Fruit fly (Drosophila melanogaster) whole organism, embryonic: ENCODE results near the gene Dsor1.

Experiments
- Adf1 ChIP-seq: fragments of 200-800 bp; sonication (Bioruptor generic); IDR thresholded peaks from 2 replicates; pipeline ENCODE4 v1.3.6; 2022; ENCODE audit warnings: missing biosample characterization, missing genetic modification characterization
- Aef1 ChIP-seq: fragments of 200-800 bp; sonication (Bioruptor generic); IDR thresholded peaks from 3 replicates; pipeline ENCODE4 v1.3.6; 2022; ENCODE audit warnings: missing biosample characterization, missing genetic modification characterization
- Blimp-1 ChIP-seq: fragments of 200-800 bp; sonication (Bioruptor generic); optimal IDR thresholded peaks from 3 replicates; lab custom pipeline; 2018; ENCODE audit warnings: missing biosample characterization, missing genetic modification characterization, mild to moderate bottlenecking, moderate library complexity, missing genetic modification reagents
- CG11398 ChIP-seq: fragments of 200-800 bp; sonication (Bioruptor generic); optimal IDR thresholded peaks from 2 replicates; lab custom pipeline; 2016; ENCODE audit warnings: missing biosample characterization, missing genetic modification characterization
- CG11723 ChIP-seq: fragments of 200-800 bp; sonication (Bioruptor generic); optimal IDR thresholded peaks from 2 replicates; lab custom pipeline; 2017; ENCODE audit warnings: missing biosample characterization, mild to moderate bottlenecking, missing genetic modification characterization
- CG12659 ChIP-seq: fragments of 200-800 bp; sonication (Bioruptor generic); optimal IDR thresholded peaks from 3 replicates; lab custom pipeline; 2017; ENCODE audit warnings: mild to moderate bottlenecking, missing biosample characterization, missing genetic modification reagents, missing genetic modification characterization
- CG15011 ChIP-seq: fragments of 200-800 bp; sonication (Bioruptor generic); optimal IDR thresholded peaks from 3 replicates; lab custom pipeline; 2018; ENCODE audit warnings: missing biosample characterization, mild to moderate bottlenecking, missing genetic modification characterization
- CG18619 ChIP-seq: fragments of 200-800 bp; sonication (Bioruptor generic); optimal IDR thresholded peaks from 3 replicates; lab custom pipeline; 2017; ENCODE audit warnings: missing biosample characterization, mild to moderate bottlenecking, missing genetic modification characterization
- CG2120 ChIP-seq: fragments of 200-800 bp; sonication (Bioruptor generic); optimal IDR thresholded peaks from 3 replicates; lab custom pipeline; 2016; ENCODE audit warnings: missing biosample characterization, missing genetic modification characterization
- CG2678 ChIP-seq: fragments of 200-800 bp; sonication (Bioruptor generic); optimal IDR thresholded peaks from 3 replicates; lab custom pipeline; 2019; ENCODE audit warnings: missing biosample characterization, mild to moderate bottlenecking, missing genetic modification characterization, moderate library complexity
- CG34224 ChIP-seq: fragments of 200-800 bp; sonication (Bioruptor generic); IDR thresholded peaks from 3 replicates; pipeline ENCODE4 v1.3.6; 2022; ENCODE audit warnings: missing biosample characterization, missing genetic modification characterization; ENCODE audit not compliant: partially characterized antibody
- CG7556 ChIP-seq: fragments of 200-800 bp; sonication (Bioruptor generic); optimal IDR thresholded peaks from 2 replicates; lab custom pipeline; 2017; ENCODE audit warnings: missing biosample characterization, mild to moderate bottlenecking, missing genetic modification characterization
- CG9932 ChIP-seq: fragments of 200-800 bp; sonication (Bioruptor generic); IDR thresholded peaks from 2 replicates; pipeline ENCODE4 v1.3.6; 2022; ENCODE audit warnings: missing biosample characterization, missing genetic modification characterization
- Dref ChIP-seq: fragments of 200-800 bp; sonication (Bioruptor generic); IDR thresholded peaks from 2 replicates; pipeline ENCODE4 v1.3.6; 2022; ENCODE audit warnings: missing biosample characterization, missing genetic modification characterization
- E2f2 ChIP-seq: fragments of 200-800 bp; sonication (Bioruptor generic); IDR thresholded peaks from 2 replicates; pipeline ENCODE4 v1.3.6; 2022; ENCODE audit warnings: missing biosample characterization, missing genetic modification characterization
- Gsc ChIP-seq: fragments of 200-800 bp; sonication (Bioruptor generic); IDR thresholded peaks from 2 replicates; pipeline ENCODE4 v1.3.6; 2022; ENCODE audit warnings: missing biosample characterization, missing genetic modification characterization
- HHEX ChIP-seq: fragments of 200-800 bp; sonication (Bioruptor generic); optimal IDR thresholded peaks from 3 replicates; lab custom pipeline; 2017; ENCODE audit warnings: missing biosample characterization, mild to moderate bottlenecking, missing genetic modification characterization, missing genetic modification reagents
- Hmr ChIP-seq: fragments of 200-800 bp; sonication (Bioruptor generic); optimal IDR thresholded peaks from 3 replicates; lab custom pipeline; 2017; ENCODE audit warnings: mild to moderate bottlenecking, missing biosample characterization, missing genetic modification reagents, missing genetic modification characterization
- Hr3 ChIP-seq: fragments of 200-800 bp; sonication (Bioruptor generic); optimal IDR thresholded peaks from 3 replicates; lab custom pipeline; 2016; ENCODE audit warnings: missing biosample characterization, missing genetic modification characterization
- Med ChIP-seq: fragments of 200-800 bp; sonication (Bioruptor generic); peaks from one replicate; lab custom pipeline; 2016; ENCODE audit warnings: missing biosample characterization, missing genetic modification characterization, mild to moderate bottlenecking, inconsistent platforms, moderate library complexity
- Meics ChIP-seq: fragments of 200-800 bp; sonication (Bioruptor generic); optimal IDR thresholded peaks from 2 replicates; lab custom pipeline; 2017; ENCODE audit warnings: missing biosample characterization, mild to moderate bottlenecking, missing genetic modification characterization
- NC2α ChIP-seq: fragments of 200-800 bp; sonication (Bioruptor generic); optimal IDR thresholded peaks from 2 replicates; lab custom pipeline; 2016; ENCODE audit warnings: missing biosample characterization, missing genetic modification characterization
- PHDP ChIP-seq: fragments of 200-800 bp; sonication (Bioruptor generic); optimal IDR thresholded peaks from 3 replicates; lab custom pipeline; 2018; ENCODE audit warnings: missing biosample characterization, mild to moderate bottlenecking, missing genetic modification characterization, moderate library complexity
- Pdp1 ChIP-seq, 2 experiments: fragments of 200-800 bp; sonication (Bioruptor generic); optimal IDR thresholded peaks; 3 replicates each; lab custom pipeline; 2016; ENCODE audit warnings: missing biosample characterization in 2 of 2, missing genetic modification characterization in 2 of 2, mild to moderate bottlenecking in 1 of 2, moderate library complexity in 1 of 2
- Scr ChIP-seq: fragments of 200-800 bp; sonication (Bioruptor generic); IDR thresholded peaks from 2 replicates; pipeline ENCODE4 v1.3.6; 2022; ENCODE audit warnings: missing biosample characterization, missing genetic modification characterization; ENCODE audit not compliant: partially characterized antibody
- az2 ChIP-seq: fragments of 200-800 bp; sonication (Bioruptor generic); optimal IDR thresholded peaks from 3 replicates; lab custom pipeline; 2016; ENCODE audit warnings: missing biosample characterization, missing genetic modification characterization
- btn ChIP-seq: fragments of 200-800 bp; sonication (Bioruptor generic); optimal IDR thresholded peaks from 2 replicates; lab custom pipeline; 2016; ENCODE audit warnings: missing biosample characterization, missing genetic modification characterization
- cato ChIP-seq: fragments of 200-800 bp; sonication (Bioruptor generic); optimal IDR thresholded peaks from 2 replicates; lab custom pipeline; 2016; ENCODE audit warnings: missing biosample characterization, missing genetic modification characterization, borderline replicate concordance
- chinmo ChIP-seq: fragments of 200-800 bp; sonication (Bioruptor generic); IDR thresholded peaks from 4 replicates; pipeline ENCODE4 v1.3.6; 2022; ENCODE audit warnings: missing biosample characterization, missing genetic modification characterization; ENCODE audit not compliant: partially characterized antibody
- crol ChIP-seq: fragments of 200-800 bp; sonication (Bioruptor generic); IDR thresholded peaks from 2 replicates; pipeline ENCODE4 v1.3.6; 2022; ENCODE audit warnings: missing biosample characterization, missing genetic modification characterization
- grau ChIP-seq: fragments of 200-800 bp; optimal IDR thresholded peaks from 3 replicates; lab custom pipeline; 2019; ENCODE audit warnings: missing biosample characterization, mild to moderate bottlenecking, missing genetic modification characterization, moderate library complexity
- gro ChIP-seq: fragments of 200-800 bp; sonication (Bioruptor generic); optimal IDR thresholded peaks from 2 replicates; lab custom pipeline; 2016; ENCODE audit warnings: missing biosample characterization, missing genetic modification characterization
- hbn ChIP-seq: fragments of 200-800 bp; sonication (Bioruptor generic); IDR thresholded peaks from 2 replicates; pipeline ENCODE4 v1.3.6; 2022; ENCODE audit warnings: missing biosample characterization, missing genetic modification characterization; ENCODE audit not compliant: partially characterized antibody
- her ChIP-seq: fragments of 200-800 bp; sonication (Bioruptor generic); optimal IDR thresholded peaks from 2 replicates; lab custom pipeline; 2016; ENCODE audit warnings: missing biosample characterization, missing genetic modification characterization
- hkb ChIP-seq, 2 experiments: fragments of 200-800 bp in 1 of 2; fragments of >200 bp in 1 of 2; sonication (Bioruptor generic) in 1 of 2; IDR thresholded peaks in 1 of 2; optimal IDR thresholded peaks in 1 of 2; 2 replicates each; pipeline versions ENCODE4 v1.3.6 to Lab custom; 2017 to 2022; ENCODE audit warnings: missing biosample characterization in 1 of 2, missing genetic modification characterization in 1 of 2
- insv ChIP-seq, 2 experiments: fragments of 200-800 bp; sonication (Bioruptor generic); optimal IDR thresholded peaks; 3 replicates each; lab custom pipeline; 2016 to 2018; ENCODE audit warnings: missing biosample characterization in 2 of 2, missing genetic modification characterization in 2 of 2
- ken ChIP-seq: fragments of 200-800 bp; sonication (Bioruptor generic); IDR thresholded peaks from 3 replicates; pipeline ENCODE4 v1.3.6; 2022; ENCODE audit warnings: missing biosample characterization, missing genetic modification characterization
- onecut ChIP-seq: fragments of 200-800 bp; sonication (Bioruptor generic); IDR thresholded peaks from 2 replicates; pipeline ENCODE4 v1.3.6; 2022; ENCODE audit warnings: missing biosample characterization, missing genetic modification characterization
- pita ChIP-seq: fragments of 200-800 bp; sonication (Bioruptor generic); optimal IDR thresholded peaks from 2 replicates; lab custom pipeline; 2017; ENCODE audit warnings: missing biosample characterization, mild to moderate bottlenecking, missing genetic modification characterization
- row ChIP-seq: fragments of 200-800 bp; sonication (Bioruptor generic); IDR thresholded peaks from 3 replicates; pipeline ENCODE4 v1.3.6; 2022; ENCODE audit warnings: missing biosample characterization, missing genetic modification characterization
- sd ChIP-seq: fragments of 200-800 bp; sonication (Bioruptor generic); optimal IDR thresholded peaks from 3 replicates; lab custom pipeline; 2018; ENCODE audit warnings: missing biosample characterization, mild to moderate bottlenecking, missing genetic modification characterization, moderate library complexity
- trh ChIP-seq: fragments of 200-800 bp; sonication (Bioruptor generic); optimal IDR thresholded peaks from 2 replicates; lab custom pipeline; 2016; ENCODE audit warnings: missing biosample characterization, missing genetic modification characterization
- unpg ChIP-seq: fragments of 200-800 bp; sonication (Bioruptor generic); optimal IDR thresholded peaks from 3 replicates; lab custom pipeline; 2018; ENCODE audit warnings: missing biosample characterization, mild to moderate bottlenecking, missing genetic modification characterization, moderate library complexity
- wdn ChIP-seq: fragments of 200-800 bp; sonication (Bioruptor generic); IDR thresholded peaks from 2 replicates; pipeline ENCODE4 v1.3.6; 2022; ENCODE audit warnings: missing biosample characterization, missing genetic modification characterization

The Dsor1 gene

DNA sequence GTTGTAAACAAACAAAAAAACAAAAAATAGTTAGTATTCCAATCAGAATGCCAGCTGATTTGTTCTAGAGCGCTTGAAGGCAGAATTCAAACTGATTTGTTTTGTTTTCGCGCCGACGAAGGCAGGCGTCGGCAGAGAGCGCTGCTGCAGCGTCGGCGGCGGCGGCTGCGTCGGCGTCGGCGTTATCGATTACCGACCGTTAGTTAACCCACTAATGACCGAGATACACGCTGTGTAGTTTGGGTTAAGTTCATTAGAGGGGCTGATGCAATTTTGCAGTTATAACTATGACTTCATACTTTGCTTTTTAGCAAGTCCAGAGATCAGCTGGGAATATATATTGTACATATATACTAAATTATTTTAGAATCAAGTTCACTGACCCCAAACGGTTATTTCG, 24.0 kb upstream of the Dsor1 start, which contains the start of gene t:
Gene t, minus strand, starts transcription at position 76 of the 400 bp plus-strand sequence.
- TF ChIP-seq Gsc (GFP tag; lab: Robert Waterston, UW) (no peak), onecut (GFP tag; lab: Robert Waterston, UW) (peak; percentile 58), pita (GFP tag; lab: Kevin White, UChicago) (no peak), PHDP (tag; lab: Kevin White, UChicago) (peak; percentile 5), CG34224 (GFP tag; lab: Robert Waterston, UW) (peak; percentile 25; the same call in 1 of the 3 replicates), Dref (peak; percentile 33; the same call in 1 of the 2 replicates), wdn (0 out of 2 replicates have a peak, but pooled peaks have one; percentile 13), grau (tag; lab: Kevin White, UChicago) (peak; percentile 23), Scr (peak; percentile 22; the same call in 1 of the 2 replicates), chinmo (GFP tag; lab: Robert Waterston, UW) (0 out of 4 replicates have a peak, but pooled peaks have one; percentile 29), Adf1 (peak; percentile 95), hbn (GFP tag; lab: Robert Waterston, UW) (no peak), az2 (peak; percentile 5), cato (GFP tag; lab: Kevin White, UChicago) (no peak), insv (GFP tag; optimal IDR thresholded peaks at IDR 0.05; lab: Kevin White, UChicago) (peak in 1 of 2 experiments; percentile 28), CG11398 (no peak), CG18619 (peak; percentile 0), her (no peak), CG9932 (0 out of 2 replicates have a peak, but pooled peaks have one; percentile 21), row (peak; percentile 28; the same call in 1 of the 3 replicates), Hmr (GFP tag; lab: Kevin White, UChicago) (peak; percentile 13), unpg (GFP tag; lab: Kevin White, UChicago) (peak; percentile 18), hkb (optimal IDR thresholded peaks at IDR 0.05; lab: Kevin White, UChicago) (no peak), hkb (GFP tag; IDR thresholded peaks at IDR 0.05; lab: Robert Waterston, UW) (0 out of 2 replicates have a peak, but pooled peaks have one; percentile 25), E2f2 (GFP tag; lab: Robert Waterston, UW) (peak; percentile 20; the same call in 1 of the 2 replicates), Meics (peak; percentile 12), Med (GFP tag; lab: Kevin White, UChicago) (peak; percentile 47), CG2120 (GFP tag; lab: Kevin White, UChicago) (peak; percentile 19), CG12659 (GFP tag; lab: Kevin White, UChicago) (peak; percentile 21), CG7556 (GFP tag; lab: Kevin White, UChicago) (peak; percentile 11)
- TF ChIP-seq, all 482 proteins: peak for 23

DNA sequence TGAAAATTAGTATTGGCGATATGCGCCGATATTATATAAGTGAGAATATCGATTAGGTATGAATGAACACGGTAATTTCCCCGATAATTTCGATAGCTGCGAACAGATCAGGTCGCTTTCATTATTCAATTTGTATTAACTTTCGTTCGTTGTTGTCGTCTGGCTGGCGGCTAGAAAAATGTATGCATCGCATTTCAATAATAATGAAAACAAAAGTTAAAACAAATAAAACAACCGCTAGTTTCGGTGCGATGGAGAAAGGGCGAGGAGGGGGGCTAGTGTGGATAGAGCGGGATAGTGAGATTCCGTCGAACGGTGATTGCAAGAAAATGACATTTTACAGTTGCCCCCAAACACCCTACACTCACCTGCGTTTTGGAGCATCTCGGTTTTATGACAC, 22.7 kb upstream of the Dsor1 start:
- TF ChIP-seq Blimp-1 (GFP tag; lab: Kevin White, UChicago) (peak; percentile 90), NC2α (GFP tag; lab: Kevin White, UChicago) (no peak), crol (GFP tag; lab: Robert Waterston, UW) (peak; percentile 17; the same call in 1 of the 2 replicates), Pdp1 (GFP tag; optimal IDR thresholded peaks at IDR 0.05; lab: Kevin White, UChicago) (peak in 1 of 2 experiments; percentile 41)

- TF ChIP-seq CG15011 (GFP tag; lab: Kevin White, UChicago) = no peak
- TF ChIP-seq sd (tag; lab: Kevin White, UChicago) = no peak
- no peak for TF ChIP-seq CG11723 (GFP tag; lab: Kevin White, UChicago)
- no peak for TF ChIP-seq Aef1
- TF ChIP-seq CG2678 (tag; lab: Kevin White, UChicago) = no peak
- no peak for TF ChIP-seq Hr3
- TF ChIP-seq trh (GFP tag; lab: Kevin White, UChicago) = no peak
- no peak for TF ChIP-seq btn (GFP tag; lab: Kevin White, UChicago)
- no peak for TF ChIP-seq ken (GFP tag; lab: Robert Waterston, UW)
- no peak for TF ChIP-seq Adf1
- TF ChIP-seq HHEX (GFP tag; lab: Kevin White, UChicago) = no peak
- TF ChIP-seq gro (GFP tag; lab: Kevin White, UChicago) = no peak
These were observed 22.0 kb upstream of the Dsor1 start, which contains the start of gene CG15370 for dm6 chrX:9225137-9225536. TSS of gene CG15370 (plus strand) at chrX:9225437.
